Fruit fly (Drosophila melanogaster): ENCODE results near the gene tkv.

Gene tkv

DNA sequence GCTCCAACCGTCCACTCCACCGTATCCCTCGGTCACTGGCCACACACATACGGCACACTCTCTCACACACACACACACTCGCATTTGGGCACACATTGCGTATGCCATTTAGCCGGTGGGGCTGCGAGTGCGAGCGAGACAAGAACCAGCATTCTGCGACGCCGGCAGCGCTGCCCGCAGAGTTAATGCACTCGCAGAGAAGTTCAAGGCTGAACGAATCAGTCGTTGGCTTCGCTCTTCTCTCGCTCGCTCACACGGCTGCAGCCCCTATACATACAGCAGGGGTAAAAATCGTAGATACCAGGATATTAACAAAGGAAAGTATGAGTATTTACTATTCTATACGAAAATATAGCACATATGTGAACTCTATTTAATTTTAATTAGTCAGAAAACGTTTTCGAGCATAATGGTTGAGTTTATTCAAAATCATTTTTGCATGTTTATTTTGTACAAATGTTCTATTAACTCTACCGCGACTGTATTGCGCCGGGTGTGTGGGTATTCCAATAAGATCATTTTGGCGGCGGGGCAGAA, 21.9 kb upstream of the tkv start (continued):
- TF ChIP-seq pita (GFP tag; optimal IDR thresholded peaks at IDR 0.05): no peak
- TF ChIP-seq CG18262 (tag; optimal IDR thresholded peaks at IDR 0.05): peak; percentile 90
- peak; percentile 16 for TF ChIP-seq Mad (GFP tag; optimal IDR thresholded peaks at IDR 0.05)
- TF ChIP-seq sd (tag; optimal IDR thresholded peaks at IDR 0.05): peak; percentile 36
- TF ChIP-seq crc (GFP tag; optimal IDR thresholded peaks at IDR 0.05): peak; percentile 55
- peak; percentile 73 for TF ChIP-seq CG7556 (GFP tag; optimal IDR thresholded peaks at IDR 0.05)
- TF ChIP-seq tna (GFP tag; IDR thresholded peaks at IDR 0.05; ENCODE audit: partially characterized antibody): no peak
- no peak for TF ChIP-seq CG5953 (GFP tag; IDR thresholded peaks at IDR 0.05)
- TF ChIP-seq sug (tag; optimal IDR thresholded peaks at IDR 0.05): peak; percentile 3
- TF ChIP-seq pb (GFP tag; optimal IDR thresholded peaks at IDR 0.05): peak; percentile 25
- peak; percentile 37 for TF ChIP-seq run (tag; optimal IDR thresholded peaks at IDR 0.05)
- TF ChIP-seq CG7357 (GFP tag; IDR thresholded peaks at IDR 0.05): peak; percentile 45; the same call in 1 of the 3 replicates
- TF ChIP-seq tup (GFP tag; optimal IDR thresholded peaks at IDR 0.05): no peak
- TF ChIP-seq Deaf1 (tag; optimal IDR thresholded peaks at IDR 0.05): peak; percentile 46
- TF ChIP-seq CG14710 (tag; optimal IDR thresholded peaks at IDR 0.05): peak; percentile 87
- peak; percentile 91 for TF ChIP-seq CG10979 (tag; optimal IDR thresholded peaks at IDR 0.05)
- TF ChIP-seq MTF-1 (GFP tag; optimal IDR thresholded peaks at IDR 0.05; ENCODE audit: borderline replicate concordance): peak; percentile 28
- TF ChIP-seq CG3838 (GFP tag; optimal IDR thresholded peaks at IDR 0.05): no peak
- peak; percentile 58 for TF ChIP-seq kah (GFP tag; optimal IDR thresholded peaks at IDR 0.05)
- peak; percentile 27 for TF ChIP-seq Sry-δ (GFP tag; optimal IDR thresholded peaks at IDR 0.05)
- peak; percentile 71 for TF ChIP-seq CG17385 (GFP tag; optimal IDR thresholded peaks at IDR 0.05)
- no peak for TF ChIP-seq psq (GFP tag; optimal IDR thresholded peaks at IDR 0.05)
- TF ChIP-seq CG10462 (GFP tag; optimal IDR thresholded peaks at IDR 0.05): peak; percentile 74
- no peak for TF ChIP-seq B-H2 (GFP tag; optimal IDR thresholded peaks at IDR 0.05)
- TF ChIP-seq ken (GFP tag; IDR thresholded peaks at IDR 0.05): peak; percentile 69; the same call in 1 of the 3 replicates
- no peak for TF ChIP-seq Lpt (GFP tag; optimal IDR thresholded peaks at IDR 0.05)
- TF ChIP-seq Optix (GFP tag; IDR thresholded peaks at IDR 0.05): 0 out of 3 replicates have a peak, but pooled peaks have one; percentile 32
- peak; percentile 79 for TF ChIP-seq CG10267 (tag; optimal IDR thresholded peaks at IDR 0.05)
- no peak for TF ChIP-seq trh (GFP tag; optimal IDR thresholded peaks at IDR 0.05)
- TF ChIP-seq cwo (GFP tag; optimal IDR thresholded peaks at IDR 0.05): peak; percentile 58
- TF ChIP-seq CG34376 (GFP tag; optimal IDR thresholded peaks at IDR 0.05): no peak
- peak; percentile 5 for TF ChIP-seq CG9817 (tag; optimal IDR thresholded peaks at IDR 0.05)
- TF ChIP-seq lov (optimal IDR thresholded peaks at IDR 0.05): no peak
- 0 out of 3 replicates have a peak, but pooled peaks have one; percentile 40 for TF ChIP-seq lov (GFP tag; IDR thresholded peaks at IDR 0.05)
- peak; percentile 80 for TF ChIP-seq Oli (tag; optimal IDR thresholded peaks at IDR 0.05)
- no peak; the same call in 1 of the 2 replicates for TF ChIP-seq CG1024 (GFP tag; IDR thresholded peaks at IDR 0.05)
- TF ChIP-seq peb (GFP tag; IDR thresholded peaks at IDR 0.05): peak; percentile 52; the same call in 1 of the 2 replicates
- no peak for TF ChIP-seq emc (GFP tag; optimal IDR thresholded peaks at IDR 0.05)
- no peak for TF ChIP-seq CG6175 (GFP tag; IDR thresholded peaks at IDR 0.05)
- TF ChIP-seq bab2 (GFP tag; optimal IDR thresholded peaks at IDR 0.05): peak; percentile 55
- peak; percentile 45 for TF ChIP-seq CG10654 (GFP tag; optimal IDR thresholded peaks at IDR 0.05)
- TF ChIP-seq dmrt99B (tag; optimal IDR thresholded peaks at IDR 0.05): peak; percentile 81
- peak; percentile 31 for TF ChIP-seq Abd-B (GFP tag; optimal IDR thresholded peaks at IDR 0.05)
- peak; percentile 30 to 74 for TF ChIP-seq Hr51 (GFP tag; optimal IDR thresholded peaks at IDR 0.05)
- peak; percentile 32 for TF ChIP-seq kay (GFP tag; optimal IDR thresholded peaks at IDR 0.05)
- TF ChIP-seq stwl (tag; optimal IDR thresholded peaks at IDR 0.05): peak; percentile 25
- TF ChIP-seq mld (GFP tag; IDR thresholded peaks at IDR 0.05; ENCODE audit: partially characterized antibody): no peak
- TF ChIP-seq Dp (GFP tag; optimal IDR thresholded peaks at IDR 0.05): no peak
- no peak for TF ChIP-seq da (GFP tag; optimal IDR thresholded peaks at IDR 0.05)
- TF ChIP-seq CG12299 (tag; optimal IDR thresholded peaks at IDR 0.05): peak; percentile 28
